Worm (Caenorhabditis elegans) whole organism, late embryonic: Measurements from ENCODE around the gene ebp-2.

ENCODE experiments used
- C08G9.2 ChIP-seq: sonication (generic microtip); optimal IDR thresholded peaks from 2 replicates; lab custom pipeline; 2016; ENCODE audit warnings: mild to moderate bottlenecking, missing genetic modification characterization, moderate library complexity, missing compliant biosample characterization
- ceh-22 ChIP-seq: sonication (generic microtip); optimal IDR thresholded peaks from 2 replicates; lab custom pipeline; 2017; ENCODE audit warnings: missing biosample characterization, missing genetic modification characterization
- elt-2 ChIP-seq: sonication (generic microtip); optimal IDR thresholded peaks from 2 replicates; lab custom pipeline; 2016; ENCODE audit warnings: missing genetic modification reagents, missing genetic modification characterization, missing compliant biosample characterization
- elt-4 ChIP-seq: sonication (generic microtip); optimal IDR thresholded peaks from 2 replicates; lab custom pipeline; 2016; ENCODE audit warnings: missing genetic modification characterization, missing compliant biosample characterization
- ets-4 ChIP-seq: sonication (generic microtip); optimal IDR thresholded peaks from 2 replicates; lab custom pipeline; 2016; ENCODE audit warnings: missing genetic modification characterization, missing compliant biosample characterization
- fkh-10 ChIP-seq: fragments of 150-350 bp; optimal IDR thresholded peaks from 2 replicates; lab custom pipeline; 2014; ENCODE audit warnings: missing biosample characterization, missing genetic modification reagents, missing genetic modification characterization
- hlh-30 ChIP-seq: sonication (generic microtip); optimal IDR thresholded peaks from 2 replicates; lab custom pipeline; 2017; ENCODE audit warnings: antibody characterized with exemption, missing genetic modification characterization, missing compliant biosample characterization; ENCODE audit not compliant: insufficient read depth
- pha-4 ChIP-seq: fragments of 150-350 bp; optimal IDR thresholded peaks from 2 replicates; lab custom pipeline; 2018; ENCODE audit warnings: missing biosample characterization, missing genetic modification reagents, missing genetic modification characterization
- tbx-2 ChIP-seq: sonication (generic microtip); optimal IDR thresholded peaks from 2 replicates; lab custom pipeline; 2016; ENCODE audit warnings: missing genetic modification characterization, missing compliant biosample characterization
- zip-5 ChIP-seq: sonication (generic microtip); optimal IDR thresholded peaks from 2 replicates; lab custom pipeline; 2016; ENCODE audit warnings: missing genetic modification characterization, missing compliant biosample characterization

- TF ChIP-seq ceh-22 (tag; lab: Kevin White, UChicago) (no peak), C08G9.2 (tag; lab: Kevin White, UChicago) (no peak), fkh-10 (no peak), zip-5 (tag; lab: Kevin White, UChicago) (no peak), ets-4 (tag; lab: Kevin White, UChicago) (no peak), elt-2 (no peak), pha-4 (tag; lab: Kevin White, UChicago) (no peak), tbx-2 (no peak), elt-4 (tag; lab: Kevin White, UChicago) (no peak), hlh-30 (tag; lab: Kevin White, UChicago) (no peak)
Measured at ce11 chrII:11453639-11454038, 11.1 kb downstream of the ebp-2 start.
